Worm (Caenorhabditis elegans): ENCODE data around the gene adm-2.

The adm-2 gene

ce11 chrX:13739125-13739820 is 51.5 kb downstream of the adm-2 start:
- no peak for TF ChIP-seq dao-5 (tag; optimal IDR thresholded peaks at IDR 0.05)
- peak; percentile 78 for TF ChIP-seq him-1 (tag; optimal IDR thresholded peaks at IDR 0.05)
- TF ChIP-seq W03F9.2 (tag; optimal IDR thresholded peaks at IDR 0.05) = no peak

- TF ChIP-seq him-1 (tag; optimal IDR thresholded peaks at IDR 0.05) = no peak
- no peak for TF ChIP-seq dao-5 (tag; optimal IDR thresholded peaks at IDR 0.05)
- TF ChIP-seq W03F9.2 (tag; optimal IDR thresholded peaks at IDR 0.05) = no peak
Measured at ce11 chrX:13743371-13743770, 55.6 kb downstream of the adm-2 start.

ce11 chrX:13744543-13745113 is 56.9 kb downstream of the adm-2 start:
- TF ChIP-seq him-1 (tag; optimal IDR thresholded peaks at IDR 0.05) (no peak), W03F9.2 (tag; optimal IDR thresholded peaks at IDR 0.05) (no peak), dao-5 (tag; optimal IDR thresholded peaks at IDR 0.05) (no peak)
